Worm (Caenorhabditis elegans) whole organism, L3 larva: Measurements from ENCODE around the gene Y40C5A.4.

ENCODE experiments used
- aly-2 ChIP-seq: fragments of 150-350 bp; optimal IDR thresholded peaks from 2 replicates; lab custom pipeline; 2014; ENCODE audit warnings: missing biosample characterization, missing genetic modification characterization
- ceh-16 ChIP-seq: sonication (generic microtip); optimal IDR thresholded peaks from 2 replicates; lab custom pipeline; 2017; ENCODE audit warnings: missing biosample characterization, missing genetic modification characterization
- nhr-25 ChIP-seq: sonication (generic microtip); optimal IDR thresholded peaks from 2 replicates; lab custom pipeline; 2017; ENCODE audit warnings: missing biosample characterization, missing genetic modification characterization
- snpc-4 ChIP-seq: fragments of 150-350 bp; optimal IDR thresholded peaks from 2 replicates; lab custom pipeline; 2014; ENCODE audit warnings: missing biosample characterization, missing genetic modification characterization
- unc-62 ChIP-seq: fragments of 150-350 bp; sonication (generic microtip); optimal IDR thresholded peaks from 4 replicates; lab custom pipeline; 2014; ENCODE audit warnings: missing biosample characterization, missing genetic modification reagents, missing genetic modification characterization
- ztf-11 ChIP-seq: fragments of 150-350 bp; optimal IDR thresholded peaks from 2 replicates; lab custom pipeline; 2014; ENCODE audit warnings: missing biosample characterization, missing genetic modification characterization
- ztf-4 ChIP-seq: fragments of 150-350 bp; optimal IDR thresholded peaks from 2 replicates; lab custom pipeline; 2014; ENCODE audit warnings: missing biosample characterization, missing genetic modification characterization

ce11 chrIV:7397507-7397906, 32.6 kb upstream of the Y40C5A.4 start:
- TF ChIP-seq snpc-4, result no peak
- TF ChIP-seq ztf-11, result no peak
- TF ChIP-seq aly-2 (tag; lab: Kevin White, UChicago), result no peak
- no peak for TF ChIP-seq ceh-16 (tag; lab: Kevin White, UChicago)
- no peak for TF ChIP-seq nhr-25 (tag; lab: Kevin White, UChicago)
- no peak for TF ChIP-seq unc-62 (GFP tag; lab: Kevin White, UChicago)
- TF ChIP-seq ztf-4, result no peak
